Fruit fly (Drosophila melanogaster): ENCODE data around the gene CG42371.

The CG42371 gene

DNA sequence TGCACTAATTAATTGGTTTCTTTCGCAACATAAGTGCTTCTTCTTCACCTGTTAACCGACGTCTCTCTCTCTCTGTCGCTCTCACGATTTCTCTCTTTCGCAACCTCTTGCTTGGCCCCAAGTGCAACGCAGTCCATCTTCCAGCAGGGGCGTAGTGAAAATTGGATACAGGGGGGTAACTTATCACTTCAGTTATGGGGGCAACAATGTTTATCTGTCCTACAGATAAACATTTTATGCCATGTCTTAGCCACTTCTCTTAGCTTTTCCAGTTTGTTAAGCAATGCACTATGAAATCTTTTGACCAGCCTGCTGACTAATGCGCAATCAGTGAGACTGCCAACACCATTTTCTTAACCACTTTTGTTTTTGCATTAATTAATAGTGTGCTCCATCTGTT is 10.3 kb upstream of the CG42371 start (continued):
- TF ChIP-seq unpg (GFP tag; optimal IDR thresholded peaks at IDR 0.05) (peak; percentile 57), Mad (GFP tag; optimal IDR thresholded peaks at IDR 0.05) (peak; percentile 43), BEAF-32 (GFP tag; optimal IDR thresholded peaks at IDR 0.05) (no peak), CG14050 (GFP tag; IDR thresholded peaks at IDR 0.05) (peak; percentile 56; the same call in 1 of the 3 replicates), NC2β (GFP tag; optimal IDR thresholded peaks at IDR 0.05) (peak; percentile 3), hkb (optimal IDR thresholded peaks at IDR 0.05) (no peak), hkb (GFP tag; IDR thresholded peaks at IDR 0.05) (peak; percentile 73), CG3407 (GFP tag; optimal IDR thresholded peaks at IDR 0.05) (peak; percentile 38), btn (GFP tag; optimal IDR thresholded peaks at IDR 0.05) (no peak), gce (GFP tag; IDR thresholded peaks at IDR 0.05) (peak; percentile 34; the same call in 1 of the 3 replicates), nerfin-2 (GFP tag; IDR thresholded peaks at IDR 0.05; ENCODE audit: partially characterized antibody) (no peak; the same call in 1 of the 2 replicates), Hr3 (GFP tag; optimal IDR thresholded peaks at IDR 0.05) (peak; percentile 16), ase (GFP tag; IDR thresholded peaks at IDR 0.05) (peak; percentile 74; the same call in 2 of the 3 replicates), mam (GFP tag; optimal IDR thresholded peaks at IDR 0.05) (peak; percentile 6), Pdp1 (GFP tag; optimal IDR thresholded peaks at IDR 0.05) (peak; percentile 17 to 24), bowl (GFP tag; IDR thresholded peaks at IDR 0.05) (peak; percentile 55; the same call in 1 of the 2 replicates), Xrp1 (GFP tag; IDR thresholded peaks at IDR 0.05) (peak; percentile 33; the same call in 1 of the 2 replicates), CTCF (GFP tag; optimal IDR thresholded peaks at IDR 0.05) (no peak), CG14014 (GFP tag; IDR thresholded peaks at IDR 0.05) (peak; percentile 53; the same call in 1 of the 2 replicates), B-H1 (GFP tag; IDR thresholded peaks at IDR 0.05) (peak; percentile 35; the same call in 1 of the 3 replicates), CG10209 (GFP tag; optimal IDR thresholded peaks at IDR 0.05) (peak; percentile 19), tgo (GFP tag; IDR thresholded peaks at IDR 0.05) (peak; percentile 52; the same call in 2 of the 3 replicates), GATAe (GFP tag; conservative IDR thresholded peaks at IDR 0.05) (0 out of 2 replicates have a peak, but pooled peaks have one; percentile 16), grn (GFP tag; optimal IDR thresholded peaks at IDR 0.05) (no peak), Atf6 (GFP tag; IDR thresholded peaks at IDR 0.05) (peak; percentile 55), CG11695 (GFP tag; IDR thresholded peaks at IDR 0.05) (peak; percentile 45; the same call in 1 of the 3 replicates), tup (GFP tag; optimal IDR thresholded peaks at IDR 0.05) (no peak), exex (tag; optimal IDR thresholded peaks at IDR 0.05) (no peak), CG13424 (tag; optimal IDR thresholded peaks at IDR 0.05) (peak; percentile 56), CG11723 (GFP tag; optimal IDR thresholded peaks at IDR 0.05) (peak; percentile 1), CG18011 (GFP tag; optimal IDR thresholded peaks at IDR 0.05) (peak; percentile 18), Opbp (GFP tag; IDR thresholded peaks at IDR 0.05; ENCODE audit: partially characterized antibody) (no peak), HLH54F (GFP tag; optimal IDR thresholded peaks at IDR 0.05) (peak; percentile 10), Med (GFP tag) (peak; percentile 84), MESR4 (GFP tag; optimal IDR thresholded peaks at IDR 0.05) (no peak), CG12104 (GFP tag; optimal IDR thresholded peaks at IDR 0.05) (peak; percentile 14), pan (optimal IDR thresholded peaks at IDR 0.05) (no peak), pan (GFP tag; optimal IDR thresholded peaks at IDR 0.05 in 1 of 2, IDR thresholded peaks at IDR 0.05 in 1 of 2) (peak in 1 of 2 experiments; percentile 63), org-1 (GFP tag; optimal IDR thresholded peaks at IDR 0.05) (peak; percentile 5), CG15269 (tag; optimal IDR thresholded peaks at IDR 0.05) (peak; percentile 65), gcm2 (GFP tag; optimal IDR thresholded peaks at IDR 0.05) (peak; percentile 63), CG1647 (GFP tag; optimal IDR thresholded peaks at IDR 0.05) (no peak), kay (GFP tag; optimal IDR thresholded peaks at IDR 0.05) (no peak), onecut (GFP tag; IDR thresholded peaks at IDR 0.05) (peak; percentile 47), zfh1 (GFP tag; IDR thresholded peaks at IDR 0.05) (peak; percentile 61; the same call in 1 of the 3 replicates), CG8765 (GFP tag; IDR thresholded peaks at IDR 0.05) (no peak), seq (GFP tag; IDR thresholded peaks at IDR 0.05) (0 out of 2 replicates have a peak, but pooled peaks have one; percentile 15), ci (GFP tag; IDR thresholded peaks at IDR 0.05) (peak; percentile 91), CG34422 (GFP tag; IDR thresholded peaks at IDR 0.05) (peak; percentile 49; the same call in 1 of the 3 replicates), CG9609 (GFP tag; optimal IDR thresholded peaks at IDR 0.05) (no peak), BtbVII (GFP tag; optimal IDR thresholded peaks at IDR 0.05) (peak; percentile 35), fru (optimal IDR thresholded peaks at IDR 0.05) (no peak)

All from whole organism, embryonic.